Worm (Caenorhabditis elegans): ENCODE results near the gene hipr-1.

Gene hipr-1

ce11 chrIII:8771851-8772250 is 51.8 kb downstream of the hipr-1 start, which contains the start of gene K02D10.3:
TSS of gene K02D10.3 (minus strand) at chrIII:8771951.
- TF ChIP-seq ets-4 (tag; optimal IDR thresholded peaks at IDR 0.05) (no peak), ceh-24 (tag; optimal IDR thresholded peaks at IDR 0.05) (no peak), tbx-2 (tag; optimal IDR thresholded peaks at IDR 0.05) (no peak)

- TF ChIP-seq T23F11.4 (GFP tag; optimal IDR thresholded peaks at IDR 0.05): no peak
- no peak for TF ChIP-seq gmeb-2 (tag; optimal IDR thresholded peaks at IDR 0.05)
- TF ChIP-seq lim-6 (tag; optimal IDR thresholded peaks at IDR 0.05): no peak
- TF ChIP-seq nfya-1 (tag; optimal IDR thresholded peaks at IDR 0.05): no peak
- TF ChIP-seq pha-4 (tag; optimal IDR thresholded peaks at IDR 0.05): no peak
- no peak for TF ChIP-seq mec-3 (tag; optimal IDR thresholded peaks at IDR 0.05; ENCODE audit: borderline replicate concordance)
These were observed 52.5 kb downstream of the hipr-1 start for ce11 chrIII:8772428-8773027.

ce11 chrIII:8773375-8773774 is 53.4 kb downstream of the hipr-1 start:
- TF ChIP-seq nfya-1 (tag; optimal IDR thresholded peaks at IDR 0.05) (no peak), pha-4 (tag; optimal IDR thresholded peaks at IDR 0.05) (no peak), ceh-45 (GFP tag; IDR thresholded peaks at IDR 0.05) (no peak), odd-2 (tag; optimal IDR thresholded peaks at IDR 0.05) (no peak), pat-9 (tag; optimal IDR thresholded peaks at IDR 0.05) (no peak), ahr-1 (tag; optimal IDR thresholded peaks at IDR 0.05) (no peak), sox-4 (tag; optimal IDR thresholded peaks at IDR 0.05) (no peak), C08G9.2 (tag; optimal IDR thresholded peaks at IDR 0.05) (no peak), ceh-9 (tag; optimal IDR thresholded peaks at IDR 0.05) (no peak), ceh-19 (GFP tag; optimal IDR thresholded peaks at IDR 0.05) (no peak), ceh-30 (tag; optimal IDR thresholded peaks at IDR 0.05) (no peak), hlh-15 (tag; optimal IDR thresholded peaks at IDR 0.05) (no peak), ama-1 (optimal IDR thresholded peaks at IDR 0.05) (no peak), Y22D7AL.16 (tag; optimal IDR thresholded peaks at IDR 0.05) (no peak), fkh-6 (tag; optimal IDR thresholded peaks at IDR 0.05) (no peak), ceh-14 (tag; optimal IDR thresholded peaks at IDR 0.05) (no peak), ceh-24 (tag; optimal IDR thresholded peaks at IDR 0.05) (no peak), unc-86 (tag; optimal IDR thresholded peaks at IDR 0.05) (no peak), ceh-34 (tag; optimal IDR thresholded peaks at IDR 0.05) (no peak)
